Comparison of ENCODE assay signal across 4 worm cellular contexts in the genomic region with DNA sequence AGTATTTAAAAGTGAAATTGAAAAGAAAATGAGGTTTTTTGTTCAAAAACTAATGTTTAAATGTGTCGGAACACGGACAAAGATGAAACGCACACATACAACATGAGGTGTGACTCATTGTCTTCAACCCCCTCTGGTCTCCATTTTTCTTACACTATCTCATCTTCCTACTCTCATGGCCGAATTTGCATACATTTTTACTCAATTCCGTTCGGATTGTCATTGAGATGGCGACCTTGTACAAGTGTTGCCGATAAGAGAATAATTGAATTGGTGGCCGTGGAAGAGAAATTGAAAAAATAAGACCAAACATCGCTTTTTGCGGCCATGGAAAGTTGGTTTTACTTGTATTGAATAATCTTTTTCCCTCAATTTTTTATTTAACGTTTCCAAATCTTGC.
TF ChIP-seq lines count a peak whose summit lies in the region.

A gene (minus strand): TSS at position 285 of the 400 bp plus-strand sequence.

TF ChIP-seq in whole organism, L1 larva, 84 proteins besides CTCF, POLR2A, EP300 and RAD21 (continued from another document and continues in another):
- TF ChIP-seq ama-1 (optimal IDR thresholded peaks at IDR 0.05; lab: Kevin White, UChicago) (no peak), lin-15B (tag; optimal IDR thresholded peaks at IDR 0.05; lab: Kevin White, UChicago) (no peak), ceh-90 (tag; optimal IDR thresholded peaks at IDR 0.05; lab: Kevin White, UChicago) (no peak), snu-23 (GFP tag; optimal IDR thresholded peaks at IDR 0.05; lab: Kevin White, UChicago) (peak; percentile 44), fkh-8 (tag; optimal IDR thresholded peaks at IDR 0.05; lab: Kevin White, UChicago) (peak; percentile 23), nhr-84 (tag; optimal IDR thresholded peaks at IDR 0.05; lab: Kevin White, UChicago) (no peak), unc-130 (tag; optimal IDR thresholded peaks at IDR 0.05; lab: Kevin White, UChicago) (no peak), lin-14 (GFP tag; optimal IDR thresholded peaks at IDR 0.05; lab: Kevin White, UChicago) (peak; percentile 95), unc-30 (tag; optimal IDR thresholded peaks at IDR 0.05; lab: Kevin White, UChicago) (no peak), isw-1 (GFP tag; IDR thresholded peaks at IDR 0.05; lab: Robert Waterston, UW) (no peak), nhr-85 (tag; lab: Kevin White, UChicago) (no peak), lin-39 (tag; optimal IDR thresholded peaks at IDR 0.05; lab: Kevin White, UChicago) (no peak), mep-1 (tag; optimal IDR thresholded peaks at IDR 0.05; lab: Kevin White, UChicago) (peak; percentile 81), ceh-88 (GFP tag; IDR thresholded peaks at IDR 0.05; lab: Robert Waterston, UW) (no peak), pag-3 (tag; optimal IDR thresholded peaks at IDR 0.05; lab: Kevin White, UChicago; ENCODE audit: borderline replicate concordance, insufficient read depth) (no peak), irx-1 (tag; optimal IDR thresholded peaks at IDR 0.05; lab: Kevin White, UChicago) (peak; percentile 20), fkh-4 (tag; optimal IDR thresholded peaks at IDR 0.05; lab: Kevin White, UChicago; ENCODE audit: borderline replicate concordance) (no peak), jun-1 (tag; optimal IDR thresholded peaks at IDR 0.05; lab: Kevin White, UChicago) (no peak), unc-62 (GFP tag; optimal IDR thresholded peaks at IDR 0.05; lab: Kevin White, UChicago) (no peak), nhr-11 (tag; optimal IDR thresholded peaks at IDR 0.05; lab: Kevin White, UChicago) (no peak), nhr-237 (tag; optimal IDR thresholded peaks at IDR 0.05; lab: Kevin White, UChicago) (no peak), grh-1 (GFP tag; IDR thresholded peaks at IDR 0.05; lab: Robert Waterston, UW) (no peak), alr-1 (tag; optimal IDR thresholded peaks at IDR 0.05; lab: Kevin White, UChicago; ENCODE audit: borderline replicate concordance) (no peak), ztf-11 (tag; optimal IDR thresholded peaks at IDR 0.05; lab: Kevin White, UChicago) (no peak), hlh-4 (tag; optimal IDR thresholded peaks at IDR 0.05; lab: Kevin White, UChicago) (no peak), egl-27 (tag; optimal IDR thresholded peaks at IDR 0.05; lab: Kevin White, UChicago) (no peak), fkh-10 (GFP tag; optimal IDR thresholded peaks at IDR 0.05; lab: Kevin White, UChicago) (no peak), zip-4 (GFP tag; optimal IDR thresholded peaks at IDR 0.05; lab: Kevin White, UChicago) (no peak), nhr-19 (GFP tag; conservative IDR thresholded peaks at IDR 0.05; lab: Robert Waterston, UW) (no peak), F16B12.6 (tag; optimal IDR thresholded peaks at IDR 0.05; lab: Kevin White, UChicago) (no peak), ceh-8 (GFP tag; optimal IDR thresholded peaks at IDR 0.05; lab: Kevin White, UChicago) (no peak), swsn-7 (tag; optimal IDR thresholded peaks at IDR 0.05; lab: Kevin White, UChicago) (peak; percentile 2), blmp-1 (tag; optimal IDR thresholded peaks at IDR 0.05; lab: Kevin White, UChicago) (peak; percentile 38)

TF ChIP-seq in whole organism, L2 larva, 48 proteins besides CTCF, POLR2A, EP300 and RAD21 (continued from another document and continues in another):
- TF ChIP-seq ceh-82 (tag; optimal IDR thresholded peaks at IDR 0.05; lab: Kevin White, UChicago) (no peak), aly-2 (tag; optimal IDR thresholded peaks at IDR 0.05; lab: Kevin White, UChicago) (no peak), ZK546.5 (tag; optimal IDR thresholded peaks at IDR 0.05; lab: Kevin White, UChicago) (no peak), Y55F3AM.14 (GFP tag; optimal IDR thresholded peaks at IDR 0.05; lab: Kevin White, UChicago) (no peak), nhr-21 (tag; optimal IDR thresholded peaks at IDR 0.05; lab: Kevin White, UChicago) (no peak), peb-1 (tag; optimal IDR thresholded peaks at IDR 0.05; lab: Kevin White, UChicago) (no peak), R02D3.7 (tag; optimal IDR thresholded peaks at IDR 0.05; lab: Kevin White, UChicago) (no peak), nhr-6 (tag; optimal IDR thresholded peaks at IDR 0.05; lab: Kevin White, UChicago) (no peak), ztf-11 (tag; optimal IDR thresholded peaks at IDR 0.05; lab: Kevin White, UChicago) (no peak), nhr-129 (tag; optimal IDR thresholded peaks at IDR 0.05; lab: Kevin White, UChicago) (peak; percentile 28), unc-62 (GFP tag; optimal IDR thresholded peaks at IDR 0.05; lab: Kevin White, UChicago) (no peak), gmeb-1 (tag; optimal IDR thresholded peaks at IDR 0.05; lab: Kevin White, UChicago) (peak; percentile 3), mbf-1 (tag; optimal IDR thresholded peaks at IDR 0.05; lab: Kevin White, UChicago) (no peak), lsy-2 (tag; optimal IDR thresholded peaks at IDR 0.05; lab: Kevin White, UChicago) (peak in 1 of 2 experiments; percentile 52), ztf-4 (tag; optimal IDR thresholded peaks at IDR 0.05; lab: Kevin White, UChicago) (no peak), lin-11 (tag; optimal IDR thresholded peaks at IDR 0.05; lab: Kevin White, UChicago) (no peak), nhr-12 (tag; optimal IDR thresholded peaks at IDR 0.05; lab: Kevin White, UChicago) (no peak), sma-3 (GFP tag; optimal IDR thresholded peaks at IDR 0.05; lab: Kevin White, UChicago) (no peak), nhr-23 (tag; optimal IDR thresholded peaks at IDR 0.05; lab: Kevin White, UChicago) (no peak), lin-39 (tag; optimal IDR thresholded peaks at IDR 0.05; lab: Kevin White, UChicago) (no peak), mab-5 (tag; optimal IDR thresholded peaks at IDR 0.05; lab: Kevin White, UChicago) (no peak), unc-55 (GFP tag; optimal IDR thresholded peaks at IDR 0.05; lab: Kevin White, UChicago) (peak; percentile 74), ceh-16 (tag; optimal IDR thresholded peaks at IDR 0.05; lab: Kevin White, UChicago) (peak; percentile 40), nhr-11 (tag; optimal IDR thresholded peaks at IDR 0.05; lab: Kevin White, UChicago) (no peak), blmp-1 (tag; optimal IDR thresholded peaks at IDR 0.05; lab: Kevin White, UChicago; ENCODE audit: insufficient read depth) (no peak), dmd-4 (tag; optimal IDR thresholded peaks at IDR 0.05; lab: Kevin White, UChicago) (no peak), lin-13 (GFP tag; optimal IDR thresholded peaks at IDR 0.05; lab: Kevin White, UChicago) (peak; percentile 60), F13H6.1 (tag; optimal IDR thresholded peaks at IDR 0.05; lab: Kevin White, UChicago) (peak; percentile 36), skn-1 (tag; optimal IDR thresholded peaks at IDR 0.05; lab: Kevin White, UChicago) (no peak), egl-27 (tag; optimal IDR thresholded peaks at IDR 0.05; lab: Kevin White, UChicago) (no peak), mdl-1 (tag; optimal IDR thresholded peaks at IDR 0.05; lab: Kevin White, UChicago) (no peak), crh-2 (tag; optimal IDR thresholded peaks at IDR 0.05; lab: Kevin White, UChicago) (peak; percentile 70), zag-1 (tag; optimal IDR thresholded peaks at IDR 0.05; lab: Kevin White, UChicago) (no peak), nhr-237 (tag; optimal IDR thresholded peaks at IDR 0.05; lab: Kevin White, UChicago) (no peak), elt-3 (tag; optimal IDR thresholded peaks at IDR 0.05; lab: Kevin White, UChicago) (no peak)

TF ChIP-seq in whole organism, L3 larva, 47 proteins besides CTCF, POLR2A, EP300 and RAD21 (continued from another document):
- TF ChIP-seq pha-4 (tag; optimal IDR thresholded peaks at IDR 0.05; lab: Kevin White, UChicago): peak; percentile 32
- no peak for TF ChIP-seq ama-1 (optimal IDR thresholded peaks at IDR 0.05; lab: Kevin White, UChicago)
- TF ChIP-seq hmg-11 (tag; optimal IDR thresholded peaks at IDR 0.05; lab: Kevin White, UChicago): no peak
- TF ChIP-seq nhr-28 (tag; optimal IDR thresholded peaks at IDR 0.05; lab: Kevin White, UChicago): no peak
- TF ChIP-seq snpc-4 (tag; optimal IDR thresholded peaks at IDR 0.05; lab: Kevin White, UChicago): peak; percentile 80
- no peak for TF ChIP-seq egl-5 (tag; optimal IDR thresholded peaks at IDR 0.05; lab: Kevin White, UChicago)
- TF ChIP-seq eor-1 (tag; optimal IDR thresholded peaks at IDR 0.05; lab: Kevin White, UChicago): no peak
- no peak for TF ChIP-seq ztf-4 (tag; optimal IDR thresholded peaks at IDR 0.05; lab: Kevin White, UChicago)
- TF ChIP-seq mdl-1 (tag; optimal IDR thresholded peaks at IDR 0.05; lab: Kevin White, UChicago): no peak
- TF ChIP-seq nfya-1 (tag; optimal IDR thresholded peaks at IDR 0.05; lab: Kevin White, UChicago; ENCODE audit: insufficient read depth): peak; percentile 20
- no peak for TF ChIP-seq nhr-67 (tag; optimal IDR thresholded peaks at IDR 0.05; lab: Kevin White, UChicago)
- no peak for TF ChIP-seq daf-12 (tag; optimal IDR thresholded peaks at IDR 0.05; lab: Kevin White, UChicago)
- TF ChIP-seq nhr-237 (tag; optimal IDR thresholded peaks at IDR 0.05; lab: Kevin White, UChicago): no peak
- no peak for TF ChIP-seq fos-1 (tag; optimal IDR thresholded peaks at IDR 0.05; lab: Kevin White, UChicago)
- no peak for TF ChIP-seq ZK546.5 (tag; optimal IDR thresholded peaks at IDR 0.05; lab: Kevin White, UChicago)
- peak; percentile 17 for TF ChIP-seq fkh-10 (GFP tag; optimal IDR thresholded peaks at IDR 0.05; lab: Kevin White, UChicago)
- no peak for TF ChIP-seq unc-39 (tag; optimal IDR thresholded peaks at IDR 0.05; lab: Kevin White, UChicago)
- peak; percentile 27 for TF ChIP-seq nhr-23 (tag; optimal IDR thresholded peaks at IDR 0.05; lab: Kevin White, UChicago)
- peak; percentile 74 for TF ChIP-seq elt-2 (tag; optimal IDR thresholded peaks at IDR 0.05; lab: Kevin White, UChicago)
- peak; percentile 70 for TF ChIP-seq lin-15B (tag; optimal IDR thresholded peaks at IDR 0.05; lab: Kevin White, UChicago)
- no peak for TF ChIP-seq lsy-12 (tag; optimal IDR thresholded peaks at IDR 0.05; lab: Kevin White, UChicago)
- no peak for TF ChIP-seq ceh-16 (tag; optimal IDR thresholded peaks at IDR 0.05; lab: Kevin White, UChicago)
- peak; percentile 23 for TF ChIP-seq lin-39 (tag; optimal IDR thresholded peaks at IDR 0.05; lab: Kevin White, UChicago)
- TF ChIP-seq sea-2 (GFP tag; optimal IDR thresholded peaks at IDR 0.05; lab: Kevin White, UChicago): no peak

TF ChIP-seq in whole organism, L4 larva, 104 proteins besides CTCF, POLR2A, EP300 and RAD21 (continued from another document):
- TF ChIP-seq nhr-6 (tag; optimal IDR thresholded peaks at IDR 0.05; lab: Kevin White, UChicago) (peak; percentile 50), fos-1 (tag; optimal IDR thresholded peaks at IDR 0.05; lab: Kevin White, UChicago) (no peak), mes-2 (tag; optimal IDR thresholded peaks at IDR 0.05; lab: Kevin White, UChicago; ENCODE audit: poor library complexity, severe bottlenecking) (peak; percentile 83), unc-62 (GFP tag; optimal IDR thresholded peaks at IDR 0.05 in 1 of 2; lab: Kevin White, UChicago) (peak in 1 of 2 experiments; percentile 20), unc-62 (tag; optimal IDR thresholded peaks at IDR 0.05; lab: Kevin White, UChicago) (no peak), mep-1 (tag; optimal IDR thresholded peaks at IDR 0.05; lab: Kevin White, UChicago) (peak; percentile 71), T20F7.1 (GFP tag; optimal IDR thresholded peaks at IDR 0.05; lab: Kevin White, UChicago) (peak; percentile 25), unc-130 (GFP tag; optimal IDR thresholded peaks at IDR 0.05; lab: Kevin White, UChicago) (no peak), F37D6.2 (tag; optimal IDR thresholded peaks at IDR 0.05; lab: Kevin White, UChicago) (no peak), nhr-111 (GFP tag; optimal IDR thresholded peaks at IDR 0.05; lab: Kevin White, UChicago) (no peak), ctbp-1 (GFP tag; IDR thresholded peaks at IDR 0.05; lab: Robert Waterston, UW) (no peak), pha-4 (GFP tag; IDR thresholded peaks at IDR 0.05; lab: Robert Waterston, UW) (no peak), pha-4 (tag; optimal IDR thresholded peaks at IDR 0.05; lab: Kevin White, UChicago) (peak; percentile 76), dpl-1 (GFP tag; optimal IDR thresholded peaks at IDR 0.05; lab: Kevin White, UChicago) (peak; percentile 54), ces-1 (GFP tag; optimal IDR thresholded peaks at IDR 0.05; lab: Kevin White, UChicago) (peak; percentile 12), dve-1 (tag; optimal IDR thresholded peaks at IDR 0.05; lab: Kevin White, UChicago; ENCODE audit: insufficient read depth) (peak; percentile 79), pqm-1 (tag; optimal IDR thresholded peaks at IDR 0.05; lab: Kevin White, UChicago) (peak; percentile 85), hlh-30 (tag; optimal IDR thresholded peaks at IDR 0.05; lab: Kevin White, UChicago; ENCODE audit: insufficient read depth) (peak; percentile 58), lsy-2 (tag; optimal IDR thresholded peaks at IDR 0.05; lab: Kevin White, UChicago) (peak in 1 of 2 experiments; percentile 59), hif-1 (tag; optimal IDR thresholded peaks at IDR 0.05; lab: Kevin White, UChicago) (peak in 1 of 2 experiments; percentile 33), dmd-6 (GFP tag; IDR thresholded peaks at IDR 0.05; lab: Robert Waterston, UW) (peak; percentile 57; the same call in 1 of the 2 replicates)
